Worm (Caenorhabditis elegans): ENCODE results near the gene K03B4.6.

ce11 chrV:4722314-4722713 lies 46.3 kb upstream of the K03B4.6 start, which contains the start of gene F39G3.5:
- no peak for TF ChIP-seq unc-120 (tag; optimal IDR thresholded peaks at IDR 0.05; ENCODE audit: poor library complexity, severe bottlenecking)
- no peak for TF ChIP-seq nhr-76 (tag; optimal IDR thresholded peaks at IDR 0.05)
- TF ChIP-seq nhr-28 (tag; optimal IDR thresholded peaks at IDR 0.05): no peak
